Fruit fly (Drosophila melanogaster) whole organism, embryonic: Measurements from ENCODE around the gene enc.

Experiments
- ERR ChIP-seq: fragments of 200-800 bp; sonication (Bioruptor generic); optimal IDR thresholded peaks from 2 replicates; lab custom pipeline; 2016; ENCODE audit warnings: missing biosample characterization, missing genetic modification characterization
- Sin3A ChIP-seq: fragments of >200 bp; optimal IDR thresholded peaks from 2 replicates; lab custom pipeline; 2018

DNA sequence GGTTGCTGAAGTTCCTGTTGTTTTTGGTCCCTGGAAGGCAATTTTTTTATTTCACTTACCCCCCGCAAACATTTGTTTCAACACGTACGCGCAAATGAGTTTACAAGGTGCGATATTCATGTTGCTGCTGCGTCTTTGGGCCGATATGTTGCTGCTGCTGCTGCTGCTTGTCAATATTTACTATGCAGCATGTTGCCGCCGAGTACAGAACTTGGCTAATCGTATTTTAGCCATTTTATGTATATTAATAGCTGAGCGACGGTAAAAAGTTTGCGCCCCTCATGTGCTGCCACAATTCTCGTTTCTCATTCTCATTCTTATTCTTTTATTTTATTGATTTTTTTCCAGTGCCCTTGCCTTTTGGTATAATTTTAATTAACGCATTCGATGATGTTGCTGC lies 48.0 kb downstream of the enc start:
- no peak for TF ChIP-seq ERR (GFP tag; lab: Kevin White, UChicago)
- no peak for TF ChIP-seq Sin3A (lab: Kevin White, UChicago)
